Worm (Caenorhabditis elegans): Measurements from ENCODE around the gene otpl-3.

otpl-3 gene

DNA sequence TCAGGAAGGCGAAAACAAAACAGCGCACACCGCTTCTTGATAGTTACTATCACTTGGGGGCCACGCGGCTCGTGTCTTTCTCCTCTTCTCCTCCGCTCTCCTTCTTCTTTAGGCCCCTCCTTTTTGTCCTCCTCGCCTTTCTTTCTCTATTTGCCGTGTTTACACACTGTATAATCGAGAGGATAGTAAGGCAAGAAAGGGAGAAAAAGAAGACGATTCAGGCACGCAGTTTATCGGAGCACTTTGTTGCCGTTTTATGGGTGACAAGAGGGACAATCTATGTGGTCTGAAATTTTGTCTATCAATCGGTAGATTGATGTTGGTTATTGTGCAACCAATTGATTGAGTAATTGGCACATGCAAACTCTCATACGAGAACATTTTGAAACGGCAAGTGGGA is 7.6 kb upstream of the otpl-3 start, which contains the start of gene F14B8.6:
TSS of gene F14B8.6 (minus strand) at position 292 of the 400 bp plus-strand sequence.
- TF ChIP-seq unc-62 (GFP tag; optimal IDR thresholded peaks at IDR 0.05) = no peak

DNA sequence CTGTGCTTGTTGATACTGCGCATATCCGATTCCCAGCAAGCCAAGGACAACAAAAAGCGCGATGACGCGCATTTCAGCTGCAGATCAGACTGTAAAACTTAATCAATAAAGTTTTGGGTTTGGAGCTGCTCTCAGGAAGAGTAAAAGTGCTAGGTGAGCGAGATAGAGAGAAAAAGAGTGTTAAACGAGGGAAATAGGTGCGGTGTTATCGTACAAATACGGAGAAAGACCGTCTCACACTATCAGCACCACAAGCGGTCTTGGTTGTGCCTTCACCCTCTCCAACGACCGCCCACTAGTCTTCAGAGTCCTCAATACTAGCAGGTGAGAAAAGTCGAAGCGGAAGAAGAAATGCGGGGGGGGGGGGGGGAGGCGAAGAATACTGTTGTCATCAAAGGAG is 4.0 kb upstream of the otpl-3 start, which contains the start of gene F14B8.5:
TSS of gene F14B8.5 (minus strand) at position 127 of the 400 bp plus-strand sequence.
- TF ChIP-seq unc-62 (GFP tag; optimal IDR thresholded peaks at IDR 0.05) = no peak

DNA sequence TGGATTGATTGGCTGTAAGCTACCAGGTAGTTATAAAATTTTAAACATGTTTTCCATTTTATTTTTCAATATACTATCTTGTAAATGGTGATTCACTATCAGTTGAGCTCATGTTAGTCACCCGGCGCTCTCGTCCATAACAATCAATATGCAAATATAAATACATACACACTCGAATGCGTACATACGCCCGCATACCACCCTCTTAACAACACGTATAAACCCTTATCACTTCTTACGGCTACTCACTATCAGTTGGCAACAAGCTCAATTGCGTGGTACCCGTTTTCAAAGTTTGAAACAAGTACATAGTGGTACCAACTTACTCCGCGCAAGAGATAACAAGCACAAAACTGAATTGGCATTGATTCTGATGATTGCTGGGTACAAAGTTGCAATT is 2.4 kb upstream of the otpl-3 start:
- no peak for TF ChIP-seq unc-62 (GFP tag; optimal IDR thresholded peaks at IDR 0.05)

DNA sequence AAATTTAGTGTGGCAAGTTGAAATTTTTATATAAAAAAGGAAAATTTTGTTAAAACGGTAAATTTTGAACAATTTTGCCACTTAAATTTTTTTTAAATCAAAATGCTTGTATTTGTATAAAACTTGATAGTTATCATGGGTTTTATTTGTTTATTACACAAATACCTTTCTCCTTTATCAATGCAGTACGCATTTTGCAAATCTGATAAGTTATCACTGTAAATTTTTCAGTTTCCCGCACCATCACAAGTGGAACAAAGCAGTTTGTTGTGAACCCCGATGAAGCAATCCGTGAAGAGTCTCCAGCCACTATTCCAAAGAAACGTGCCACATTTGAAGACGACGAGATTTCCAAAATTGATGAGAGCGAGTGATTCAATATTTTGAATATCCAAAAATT is 4.4 kb downstream of the otpl-3 start:
- TF ChIP-seq unc-62 (GFP tag; optimal IDR thresholded peaks at IDR 0.05) = no peak

DNA sequence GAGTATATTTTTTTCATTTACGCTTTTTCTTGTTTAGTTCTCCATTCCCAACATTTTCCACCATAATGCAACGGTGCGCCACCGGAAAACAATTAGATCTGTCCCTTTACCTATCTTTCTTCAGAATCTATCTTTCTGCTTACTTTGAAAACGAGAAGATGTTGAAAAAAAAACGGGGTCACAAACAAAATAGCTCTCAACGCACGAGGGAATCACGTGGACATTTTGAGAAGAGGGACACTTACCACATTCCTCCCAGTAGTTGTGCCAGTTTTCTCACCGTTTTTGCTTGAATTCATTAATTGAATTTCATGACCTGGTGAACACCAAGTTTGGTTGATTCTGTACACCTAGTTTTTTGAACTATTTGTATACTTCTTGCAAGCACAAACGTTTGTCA is 8.4 kb downstream of the otpl-3 start:
- TF ChIP-seq unc-62 (GFP tag; optimal IDR thresholded peaks at IDR 0.05) = no peak

DNA sequence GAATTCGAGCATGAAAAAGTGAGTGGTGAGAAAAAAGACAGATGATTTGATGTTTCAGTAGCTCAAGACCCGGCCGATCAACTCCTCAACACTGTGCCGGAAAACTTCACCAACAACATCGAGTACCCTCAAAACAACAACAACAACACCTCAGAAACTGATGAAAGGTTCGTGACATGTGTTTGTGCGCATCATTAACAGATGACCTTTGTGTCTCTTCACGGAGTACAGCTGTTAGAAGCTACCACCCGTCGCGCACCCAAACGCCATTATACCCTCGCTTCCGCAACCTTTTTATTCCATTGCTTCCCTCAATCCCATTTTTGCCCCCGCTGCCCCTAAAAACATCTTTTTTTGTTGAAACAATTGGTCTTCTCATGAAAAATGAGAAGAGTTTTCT is 9.3 kb downstream of the otpl-3 start:
- TF ChIP-seq unc-62 (GFP tag; optimal IDR thresholded peaks at IDR 0.05) = no peak

DNA sequence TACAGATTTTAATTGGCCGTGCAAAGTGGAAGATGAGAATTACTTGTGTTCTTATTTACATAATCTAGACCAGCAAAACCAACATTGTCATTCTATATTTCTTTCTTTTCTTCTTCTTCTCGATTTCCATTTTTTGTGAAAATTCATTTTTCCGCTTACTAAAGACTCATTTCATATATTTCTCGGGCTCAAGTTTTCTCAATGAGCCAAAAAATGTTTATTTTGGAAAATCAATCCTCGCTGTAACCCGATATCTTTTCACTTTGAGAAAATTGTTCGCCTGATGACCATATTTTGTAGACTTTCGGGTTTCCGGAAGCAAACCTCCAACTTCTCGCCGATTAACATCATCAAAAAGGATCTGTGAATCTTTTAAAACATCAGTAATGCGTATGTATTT is 10.6 kb downstream of the otpl-3 start, which contains the start of gene nhx-4:
TSS of gene nhx-4 (plus strand) at position 301 of the 400 bp plus-strand sequence.
- TF ChIP-seq unc-62 (GFP tag; optimal IDR thresholded peaks at IDR 0.05) = no peak

DNA sequence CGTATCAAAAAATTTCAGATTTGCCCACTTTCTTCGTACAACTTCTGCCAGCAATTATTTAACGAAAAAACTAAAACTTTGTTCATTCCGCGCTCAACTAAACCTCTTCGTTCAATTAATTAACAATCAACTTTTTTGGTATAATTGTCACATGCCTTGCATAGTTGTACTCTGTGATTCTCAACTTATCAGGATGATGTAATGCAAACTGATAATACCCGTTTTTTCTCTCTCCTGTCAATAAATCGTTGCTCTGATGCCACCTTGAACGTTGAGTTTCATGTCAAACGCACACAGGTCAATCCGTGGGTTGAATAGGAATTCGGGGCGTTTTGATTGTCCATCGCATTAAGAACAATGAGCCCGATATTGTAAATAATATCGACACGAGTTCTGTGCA is 19.0 kb downstream of the otpl-3 start:
- TF ChIP-seq unc-62 (GFP tag; optimal IDR thresholded peaks at IDR 0.05) = no peak

DNA sequence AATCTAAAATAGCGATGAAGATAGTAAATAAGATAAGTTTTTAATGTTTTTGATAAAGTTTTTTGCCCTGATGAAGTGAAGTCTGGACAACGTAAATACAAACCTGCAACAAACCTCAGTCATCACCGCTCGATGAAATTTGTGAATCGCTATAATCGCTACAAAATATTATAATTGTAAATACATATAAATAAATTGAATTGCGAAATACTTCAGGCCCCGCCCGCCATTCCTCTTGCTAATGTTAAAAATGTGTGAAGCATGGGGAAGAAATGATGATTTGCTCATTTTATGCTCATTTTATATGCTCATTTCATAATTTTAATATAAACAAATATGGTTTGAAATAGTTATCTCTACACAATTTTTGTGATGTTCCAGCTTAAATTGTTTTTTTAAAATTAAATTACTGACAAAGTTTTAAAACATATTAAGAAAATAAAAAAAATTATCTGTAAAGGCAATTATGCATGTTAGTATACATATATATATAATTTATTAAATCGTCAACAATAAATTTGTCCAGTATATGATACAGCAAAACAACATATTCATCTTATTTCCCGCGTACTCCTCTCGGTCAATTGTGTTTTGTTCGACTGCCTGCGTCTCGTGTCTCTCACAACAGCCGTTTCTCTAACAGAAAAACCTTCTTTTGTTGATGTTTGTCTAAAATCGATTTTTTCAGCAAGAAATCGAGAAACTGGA is 20.3 kb downstream of the otpl-3 start, which contains the start of gene sid-5:
TSS of gene sid-5 (plus strand) at position 658 of the 708 bp plus-strand sequence.
- TF ChIP-seq unc-62 (GFP tag; optimal IDR thresholded peaks at IDR 0.05) = no peak

DNA sequence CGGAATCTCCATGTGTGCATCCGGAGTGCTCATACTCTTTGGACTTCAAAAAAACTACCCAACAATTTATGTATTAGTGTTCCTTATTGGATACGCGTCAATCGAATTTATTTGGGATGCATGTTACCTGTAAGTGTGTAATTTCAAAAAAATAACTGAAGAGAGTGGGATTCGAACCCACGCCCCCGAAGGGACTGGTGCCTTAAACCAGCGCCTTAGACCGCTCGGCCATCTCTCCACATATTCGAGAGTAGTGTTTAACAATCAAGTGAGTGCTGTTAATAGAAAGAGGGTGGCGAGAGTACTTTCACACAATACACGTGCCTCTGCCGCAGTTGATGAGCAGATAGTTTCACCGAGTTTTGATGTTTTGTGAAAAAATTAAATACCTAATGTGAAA is 21.6 kb downstream of the otpl-3 start:
- no peak for TF ChIP-seq unc-62 (GFP tag; optimal IDR thresholded peaks at IDR 0.05)

DNA sequence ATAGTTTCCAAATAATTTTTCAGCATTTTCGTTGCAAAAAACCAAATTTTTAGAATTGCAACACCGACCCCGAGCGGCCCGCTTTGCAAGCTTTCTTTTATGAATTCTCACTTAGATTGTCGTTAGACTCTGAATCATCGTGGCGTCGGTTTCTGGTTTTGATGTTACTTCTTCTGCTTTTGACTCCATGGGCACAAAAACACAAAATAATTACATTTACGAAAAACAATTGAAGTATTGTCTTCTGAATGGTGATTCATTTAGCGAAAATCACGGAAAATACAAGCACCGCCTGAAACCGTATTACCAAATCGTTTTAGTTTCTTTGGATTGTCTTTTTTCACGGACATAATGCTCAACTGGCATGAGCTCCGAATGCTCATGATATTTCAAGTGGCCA is 23.5 kb downstream of the otpl-3 start, which contains the start of gene pes-23:
TSS of gene pes-23 (plus strand) at position 301 of the 400 bp plus-strand sequence.
- no peak for TF ChIP-seq unc-62 (GFP tag; optimal IDR thresholded peaks at IDR 0.05)

DNA sequence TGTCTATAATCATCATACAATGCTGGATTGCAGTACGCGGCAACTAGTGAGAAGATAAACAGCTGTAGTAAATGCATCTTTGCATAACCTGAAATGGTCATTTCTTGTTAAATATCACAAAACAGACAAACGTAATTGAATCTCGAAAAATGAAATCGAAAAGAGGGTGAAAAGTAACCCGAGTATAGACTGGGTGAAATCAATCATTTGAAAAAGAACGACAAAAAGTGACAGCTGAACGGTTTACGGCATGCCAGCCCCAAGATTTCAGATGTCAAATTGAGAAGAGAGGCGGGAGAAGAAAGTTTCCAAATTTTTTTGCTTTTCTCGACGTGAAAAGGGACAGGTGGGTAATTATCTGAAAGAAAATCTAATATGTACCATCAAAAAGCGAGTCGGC is 24.7 kb downstream of the otpl-3 start, which contains the start of gene F14B8.4:
TSS of gene F14B8.4 (minus strand) at position 101 of the 400 bp plus-strand sequence.
- no peak for TF ChIP-seq unc-62 (GFP tag; optimal IDR thresholded peaks at IDR 0.05)

DNA sequence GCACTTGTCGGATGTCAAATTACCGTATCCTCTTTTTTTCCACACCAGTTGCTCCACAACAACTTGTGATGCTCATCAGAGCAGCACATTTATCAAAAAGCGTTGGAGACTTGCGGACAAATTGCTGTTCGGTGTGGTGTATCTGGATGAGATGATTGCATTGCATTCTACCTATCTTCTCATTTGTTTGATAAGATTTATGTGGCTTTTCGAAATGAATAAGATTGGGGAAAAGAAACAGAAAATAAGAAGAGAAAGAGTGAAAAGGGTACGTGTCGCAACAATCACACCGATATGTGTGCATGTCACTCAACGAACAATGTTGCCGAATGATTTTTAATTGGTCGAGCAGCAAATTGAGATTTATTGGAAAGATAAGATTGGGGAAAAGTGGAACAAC is 30.5 kb downstream of the otpl-3 start:
- TF ChIP-seq unc-62 (GFP tag; optimal IDR thresholded peaks at IDR 0.05) = no peak

DNA sequence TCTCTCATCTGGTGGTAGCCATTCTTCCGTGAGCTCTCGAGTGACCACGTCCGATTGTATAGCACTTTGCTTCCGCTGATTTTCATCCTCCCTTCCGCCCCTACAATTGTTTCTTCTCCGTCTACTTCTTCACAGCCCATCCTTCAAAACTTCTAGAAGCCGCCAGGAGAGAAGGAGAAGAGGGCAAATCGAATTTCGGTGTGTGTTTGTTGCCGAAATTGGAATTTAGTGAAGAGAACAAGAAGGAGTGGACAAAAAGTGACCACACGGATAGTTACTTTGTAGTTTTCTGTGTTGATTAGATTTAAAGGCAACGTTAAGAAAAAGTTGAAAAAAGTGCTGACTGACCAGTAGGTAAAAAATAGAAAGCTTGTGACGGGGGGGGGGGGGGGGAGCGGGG is 31.5 kb downstream of the otpl-3 start:
- TF ChIP-seq unc-62 (GFP tag; optimal IDR thresholded peaks at IDR 0.05) = no peak

DNA sequence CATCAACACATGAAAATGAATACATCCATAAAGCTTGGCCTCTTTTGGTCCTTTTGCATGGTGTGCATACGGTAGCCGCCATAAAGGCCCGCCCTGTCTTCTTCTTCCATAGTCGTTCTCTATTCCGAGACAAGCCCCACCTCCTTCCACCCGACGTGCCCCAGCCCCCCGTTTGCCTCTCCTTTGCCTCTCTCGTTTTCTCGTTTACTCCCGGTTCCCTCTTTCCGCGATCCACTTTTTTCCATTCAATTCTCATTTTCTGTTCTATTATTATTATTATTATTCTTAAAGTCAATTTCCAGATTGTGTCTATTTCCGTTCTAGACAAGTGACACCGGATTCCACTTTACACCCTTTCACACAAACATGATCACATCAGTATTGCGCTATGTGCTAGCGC is 35.2 kb downstream of the otpl-3 start, which contains the start of gene unc-6:
TSS of gene unc-6 (plus strand) at position 301 of the 400 bp plus-strand sequence.
- no peak for TF ChIP-seq unc-62 (GFP tag; optimal IDR thresholded peaks at IDR 0.05)

DNA sequence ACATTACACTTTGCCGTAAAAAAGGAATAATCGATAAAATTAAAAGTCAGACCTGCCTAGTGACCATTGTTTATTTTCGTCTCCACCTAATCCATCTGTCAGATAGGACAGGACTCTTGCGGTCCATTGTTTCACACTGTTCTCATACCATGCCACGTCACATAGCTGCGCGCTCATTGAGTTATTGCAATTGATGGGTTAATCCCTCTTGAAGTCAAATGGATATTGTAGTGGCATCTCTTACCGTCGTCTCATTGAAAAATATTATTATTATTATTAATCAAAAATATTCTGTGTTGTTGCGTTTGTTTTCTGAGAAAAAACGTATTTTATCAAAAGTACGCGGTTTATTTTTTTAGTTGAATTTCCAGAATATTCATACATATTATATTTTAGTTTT is 36.4 kb downstream of the otpl-3 start:
- no peak for TF ChIP-seq unc-62 (GFP tag; optimal IDR thresholded peaks at IDR 0.05)

DNA sequence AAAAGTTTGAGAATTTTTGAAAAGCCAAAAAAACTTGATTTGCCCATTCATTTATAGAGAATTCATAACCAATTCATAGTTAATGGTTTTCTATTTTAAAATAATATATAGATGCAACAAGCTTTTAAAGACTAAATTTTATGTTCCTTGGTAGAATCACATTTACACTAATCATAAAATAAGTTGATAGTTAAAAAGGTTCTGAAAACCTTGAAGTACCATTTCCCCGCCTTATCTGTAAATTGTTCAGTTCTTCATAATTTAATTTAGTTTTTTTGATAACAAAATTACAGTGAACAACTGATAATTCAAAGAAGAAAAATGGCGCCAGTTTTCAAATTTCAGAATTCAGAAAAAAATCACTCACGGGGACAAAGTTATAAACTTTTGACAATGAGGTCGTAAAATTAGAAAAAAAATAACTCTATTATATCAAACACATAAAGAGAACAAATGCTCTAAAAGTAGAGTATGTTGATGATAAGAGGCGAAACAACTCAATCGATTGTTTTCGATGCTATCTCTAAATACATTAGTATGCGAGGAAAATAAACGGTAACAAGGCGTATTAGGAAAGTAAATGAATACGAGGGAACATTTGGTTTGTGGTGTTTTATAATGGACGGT is 39.2 kb downstream of the otpl-3 start, which contains the start of gene F41C6.7:
TSS of gene F41C6.7 (minus strand) at position 51 of the 627 bp plus-strand sequence.
- no peak for TF ChIP-seq unc-62 (GFP tag; optimal IDR thresholded peaks at IDR 0.05)
